Fruit fly (Drosophila melanogaster): ENCODE measurements around the gene CG9705.

The CG9705 gene

dm6 chr3L:16730645-16731044, 49.3 kb upstream of the CG9705 start, which contains the start of gene Dbp73D (continued):
- TF ChIP-seq CG2129 (GFP tag; IDR thresholded peaks at IDR 0.05; ENCODE audit: partially characterized antibody) (0 out of 2 replicates have a peak, but pooled peaks have one; percentile 16), MBD-R2 (GFP tag; IDR thresholded peaks at IDR 0.05) (peak; percentile 56; the same call in 1 of the 2 replicates), hbn (GFP tag; IDR thresholded peaks at IDR 0.05; ENCODE audit: partially characterized antibody) (peak; percentile 50; the same call in 1 of the 2 replicates), YL-1 (GFP tag; optimal IDR thresholded peaks at IDR 0.05) (peak; percentile 50), HLH4C (GFP tag; IDR thresholded peaks at IDR 0.05; ENCODE audit: partially characterized antibody) (peak; percentile 76), CG9437 (GFP tag; optimal IDR thresholded peaks at IDR 0.05) (peak; percentile 52), E2f2 (GFP tag; IDR thresholded peaks at IDR 0.05) (peak; percentile 98), CHES-1-like (GFP tag; optimal IDR thresholded peaks at IDR 0.05) (peak; percentile 35), Bgb (GFP tag; IDR thresholded peaks at IDR 0.05; ENCODE audit: partially characterized antibody) (peak; percentile 52), CG30431 (GFP tag; optimal IDR thresholded peaks at IDR 0.05) (no peak), CG17186 (GFP tag; optimal IDR thresholded peaks at IDR 0.05) (peak; percentile 32), lilli (GFP tag; optimal IDR thresholded peaks at IDR 0.05) (no peak), Xbp1 (GFP tag; optimal IDR thresholded peaks at IDR 0.05) (no peak), Dp (GFP tag; optimal IDR thresholded peaks at IDR 0.05) (peak; percentile 98), gro (GFP tag; optimal IDR thresholded peaks at IDR 0.05) (peak; percentile 20), zen (tag; optimal IDR thresholded peaks at IDR 0.05) (peak; percentile 19), pzg (GFP tag; optimal IDR thresholded peaks at IDR 0.05) (peak; percentile 66), Doc3 (GFP tag; IDR thresholded peaks at IDR 0.05; ENCODE audit: partially characterized antibody) (peak; percentile 55; the same call in 2 of the 3 replicates), vvl (GFP tag; IDR thresholded peaks at IDR 0.05) (no peak), sr (GFP tag; IDR thresholded peaks at IDR 0.05) (no peak), hb (GFP tag; IDR thresholded peaks at IDR 0.05; ENCODE audit: partially characterized antibody) (no peak), Med (GFP tag) (peak; percentile 32), fd96Cb (tag; optimal IDR thresholded peaks at IDR 0.05) (no peak), BEAF-32 (GFP tag; optimal IDR thresholded peaks at IDR 0.05) (peak; percentile 43), CG16813 (GFP tag; IDR thresholded peaks at IDR 0.05; ENCODE audit: partially characterized antibody) (0 out of 3 replicates have a peak, but pooled peaks have one; percentile 26), pnt (GFP tag; optimal IDR thresholded peaks at IDR 0.05) (no peak), CG7963 (GFP tag; IDR thresholded peaks at IDR 0.05; ENCODE audit: partially characterized antibody) (peak; percentile 43; the same call in 1 of the 3 replicates), CG6791 (GFP tag; IDR thresholded peaks at IDR 0.05; ENCODE audit: partially characterized antibody) (peak; percentile 48; the same call in 1 of the 3 replicates), H2.0 (GFP tag; IDR thresholded peaks at IDR 0.05) (no peak), unc-4 (GFP tag; IDR thresholded peaks at IDR 0.05; ENCODE audit: partially characterized antibody) (peak; percentile 60), gfzf (GFP tag; optimal IDR thresholded peaks at IDR 0.05) (peak; percentile 29), zfh2 (GFP tag; optimal IDR thresholded peaks at IDR 0.05) (no peak), CG14860 (GFP tag; IDR thresholded peaks at IDR 0.05; ENCODE audit: partially characterized antibody) (peak; percentile 45; the same call in 1 of the 3 replicates), dm (GFP tag; optimal IDR thresholded peaks at IDR 0.05) (peak; percentile 94), stwl (tag; optimal IDR thresholded peaks at IDR 0.05) (peak; percentile 62)

dm6 chr3L:16733246-16733645, 46.7 kb upstream of the CG9705 start, which contains the start of gene CG9701:
TSS of gene CG9701 (plus strand) at chr3L:16733546.
- no peak for TF ChIP-seq CG6765 (GFP tag; optimal IDR thresholded peaks at IDR 0.05)
- no peak for TF ChIP-seq CG43689 (GFP tag; IDR thresholded peaks at IDR 0.05)
- no peak for TF ChIP-seq chm (GFP tag; IDR thresholded peaks at IDR 0.05)
- TF ChIP-seq CG7745 (tag; optimal IDR thresholded peaks at IDR 0.05) = no peak
- TF ChIP-seq H15 (GFP tag; IDR thresholded peaks at IDR 0.05) = no peak
- TF ChIP-seq unpg (GFP tag; optimal IDR thresholded peaks at IDR 0.05) = no peak
- no peak for TF ChIP-seq GATAe (GFP tag; conservative IDR thresholded peaks at IDR 0.05)
- no peak for TF ChIP-seq al (GFP tag; IDR thresholded peaks at IDR 0.05)
- TF ChIP-seq oc (tag; optimal IDR thresholded peaks at IDR 0.05) = no peak
- no peak for TF ChIP-seq ap (GFP tag; IDR thresholded peaks at IDR 0.05)
- no peak for TF ChIP-seq Gug (GFP tag; IDR thresholded peaks at IDR 0.05)
- no peak for TF ChIP-seq fd3F (GFP tag; optimal IDR thresholded peaks at IDR 0.05)
- TF ChIP-seq lmd (GFP tag; IDR thresholded peaks at IDR 0.05) = no peak
- no peak for TF ChIP-seq CG15269 (tag; optimal IDR thresholded peaks at IDR 0.05)
- TF ChIP-seq ara (GFP tag; IDR thresholded peaks at IDR 0.05) = no peak
- no peak for TF ChIP-seq ERR (GFP tag; optimal IDR thresholded peaks at IDR 0.05)
- no peak for TF ChIP-seq yki (optimal IDR thresholded peaks at IDR 0.05)

All from whole organism, embryonic.